Fruit fly (Drosophila melanogaster): Measurements from ENCODE around the gene CG42724.

Gene CG42724

dm6 chr3R:6405674-6406565 is 37.8 kb upstream of the CG42724 start, which contains the start of gene Dmtn (continued):
- TF ChIP-seq Opbp (GFP tag; IDR thresholded peaks at IDR 0.05; ENCODE audit: partially characterized antibody), result no peak
- TF ChIP-seq CG12299 (tag; optimal IDR thresholded peaks at IDR 0.05), result no peak
- no peak for TF ChIP-seq shn (GFP tag; optimal IDR thresholded peaks at IDR 0.05)
- TF ChIP-seq ken (GFP tag; IDR thresholded peaks at IDR 0.05), result no peak
- no peak for TF ChIP-seq ATbp (GFP tag; optimal IDR thresholded peaks at IDR 0.05)
- TF ChIP-seq Sox102F (GFP tag; optimal IDR thresholded peaks at IDR 0.05), result peak; percentile 12
- TF ChIP-seq stwl (tag; optimal IDR thresholded peaks at IDR 0.05), result peak; percentile 99
- TF ChIP-seq CG2199 (GFP tag; IDR thresholded peaks at IDR 0.05), result no peak
- peak; percentile 14 for TF ChIP-seq CG8290 (GFP tag; optimal IDR thresholded peaks at IDR 0.05)
- peak in 1 of 2 experiments; percentile 80 for TF ChIP-seq CG8290 (tag; optimal IDR thresholded peaks at IDR 0.05)
- TF ChIP-seq CG34376 (GFP tag; optimal IDR thresholded peaks at IDR 0.05), result peak; percentile 69
- TF ChIP-seq gro (GFP tag; optimal IDR thresholded peaks at IDR 0.05), result peak; percentile 51
- no peak for TF ChIP-seq da (GFP tag; optimal IDR thresholded peaks at IDR 0.05)
- peak; percentile 14 for TF ChIP-seq nerfin-1 (tag; optimal IDR thresholded peaks at IDR 0.05)
- no peak for TF ChIP-seq HLH4C (GFP tag; IDR thresholded peaks at IDR 0.05; ENCODE audit: partially characterized antibody)
- TF ChIP-seq CG4282 (GFP tag; optimal IDR thresholded peaks at IDR 0.05), result peak; percentile 71
- no peak for TF ChIP-seq CG16779 (GFP tag; IDR thresholded peaks at IDR 0.05)
- TF ChIP-seq Ada2b (GFP tag; IDR thresholded peaks at IDR 0.05), result no peak
- no peak for TF ChIP-seq CG2202 (tag; optimal IDR thresholded peaks at IDR 0.05)
- TF ChIP-seq CG13123 (GFP tag; optimal IDR thresholded peaks at IDR 0.05), result no peak
- peak; percentile 41 for TF ChIP-seq ERR (GFP tag; optimal IDR thresholded peaks at IDR 0.05)
- peak; percentile 23 for TF ChIP-seq odd (GFP tag; optimal IDR thresholded peaks at IDR 0.05)
- TF ChIP-seq CG6854 (GFP tag; optimal IDR thresholded peaks at IDR 0.05), result no peak
- no peak for TF ChIP-seq H15 (GFP tag; IDR thresholded peaks at IDR 0.05)
- peak; percentile 59 for TF ChIP-seq YL-1 (GFP tag; optimal IDR thresholded peaks at IDR 0.05)
- TF ChIP-seq CG5953 (GFP tag; IDR thresholded peaks at IDR 0.05), result no peak
- no peak for TF ChIP-seq CG10565 (GFP tag; optimal IDR thresholded peaks at IDR 0.05)
- TF ChIP-seq H2.0 (GFP tag; IDR thresholded peaks at IDR 0.05), result no peak
- TF ChIP-seq CG4820 (GFP tag; optimal IDR thresholded peaks at IDR 0.05), result peak; percentile 4
- TF ChIP-seq Xbp1 (GFP tag; optimal IDR thresholded peaks at IDR 0.05), result peak; percentile 13
- peak; percentile 55 for TF ChIP-seq CG11504 (tag; optimal IDR thresholded peaks at IDR 0.05)
- peak; percentile 19 for TF ChIP-seq CG3163 (GFP tag; optimal IDR thresholded peaks at IDR 0.05)
- TF ChIP-seq usp (GFP tag; optimal IDR thresholded peaks at IDR 0.05), result no peak
- TF ChIP-seq lmd (GFP tag; IDR thresholded peaks at IDR 0.05), result no peak
- TF ChIP-seq CG14965 (GFP tag; optimal IDR thresholded peaks at IDR 0.05; ENCODE audit: borderline replicate concordance), result no peak
- TF ChIP-seq pan (optimal IDR thresholded peaks at IDR 0.05), result no peak
- no peak for TF ChIP-seq pan (GFP tag; optimal IDR thresholded peaks at IDR 0.05 in 1 of 2, IDR thresholded peaks at IDR 0.05 in 1 of 2)
- TF ChIP-seq wdn (GFP tag; IDR thresholded peaks at IDR 0.05), result no peak
- TF ChIP-seq Sin3A (optimal IDR thresholded peaks at IDR 0.05), result peak; percentile 33
- peak; percentile 2 for TF ChIP-seq az2 (GFP tag; optimal IDR thresholded peaks at IDR 0.05)
- TF ChIP-seq Awh (GFP tag; IDR thresholded peaks at IDR 0.05), result no peak
- TF ChIP-seq gcm (GFP tag; optimal IDR thresholded peaks at IDR 0.05), result no peak
- TF ChIP-seq CG17802 (tag; optimal IDR thresholded peaks at IDR 0.05), result no peak
- TF ChIP-seq CG1602 (GFP tag; optimal IDR thresholded peaks at IDR 0.05), result peak; percentile 23
- no peak for TF ChIP-seq tna (GFP tag; IDR thresholded peaks at IDR 0.05; ENCODE audit: partially characterized antibody)
- peak; percentile 17 for TF ChIP-seq Hsf (GFP tag; optimal IDR thresholded peaks at IDR 0.05)
- TF ChIP-seq vfl (GFP tag; optimal IDR thresholded peaks at IDR 0.05), result no peak
- peak; percentile 23 for TF ChIP-seq Dp (GFP tag; optimal IDR thresholded peaks at IDR 0.05)
- no peak for TF ChIP-seq schlank (tag; optimal IDR thresholded peaks at IDR 0.05)
- no peak for TF ChIP-seq Bteb2 (GFP tag; optimal IDR thresholded peaks at IDR 0.05)
- peak; percentile 62 for TF ChIP-seq cg (GFP tag; optimal IDR thresholded peaks at IDR 0.05)
